Worm (Caenorhabditis elegans) whole organism, midembryonic: Measurements from ENCODE around the gene fbxa-25.

ENCODE experiments used
- T22C8.4 ChIP-seq: fragments of 200-800 bp; sonication (Bioruptor generic); IDR thresholded peaks from 2 replicates; pipeline ENCODE4 v1.3.6; 2022; ENCODE audit warnings: missing genetic modification characterization, missing compliant biosample characterization
- flt-1 ChIP-seq: fragments of 200-800 bp; sonication (Bioruptor generic); IDR thresholded peaks from 2 replicates; pipeline ENCODE4 v1.3.6; 2022; ENCODE audit warnings: missing genetic modification characterization, missing compliant biosample characterization
- med-1 ChIP-seq: sonication (generic microtip); optimal IDR thresholded peaks from 2 replicates; lab custom pipeline; 2017; ENCODE audit warnings: missing genetic modification characterization, mild to moderate bottlenecking, missing compliant biosample characterization, antibody characterized with exemption, missing genetic modification reagents; ENCODE audit not compliant: insufficient read depth
- ref-1 ChIP-seq: fragments of 200-800 bp; sonication (Bioruptor generic); conservative IDR thresholded peaks from 2 replicates; pipeline ENCODE4 v1.3.6; 2022; ENCODE audit warnings: missing genetic modification reagents, missing genetic modification characterization, missing compliant biosample characterization
- ztf-23 ChIP-seq: fragments of 200-800 bp; sonication (Bioruptor generic); IDR thresholded peaks from 2 replicates; pipeline ENCODE4 v1.3.6; 2022; ENCODE audit warnings: missing genetic modification reagents, missing genetic modification characterization, missing compliant biosample characterization
- ztf-29 ChIP-seq: fragments of 200-800 bp; sonication (Bioruptor generic); IDR thresholded peaks from 2 replicates; pipeline ENCODE4 v1.3.6; 2022; ENCODE audit warnings: missing genetic modification reagents, missing genetic modification characterization, missing compliant biosample characterization

ce11 chrIII:1389988-1390387 is 40.7 kb upstream of the fbxa-25 start:
- TF ChIP-seq T22C8.4 (GFP tag; lab: Robert Waterston, UW) (no peak), flt-1 (GFP tag; lab: Robert Waterston, UW) (no peak), med-1 (GFP tag; lab: Kevin White, UChicago) (no peak), ref-1 (GFP tag; lab: Robert Waterston, UW) (no peak), ztf-29 (GFP tag; lab: Robert Waterston, UW) (no peak), ztf-23 (GFP tag; lab: Robert Waterston, UW) (no peak)
